Worm (Caenorhabditis elegans) whole organism, L1 larva: ENCODE data around the gene F21C10.6.

Source experiments
- F16B12.6 ChIP-seq: fragments of 150-350 bp; optimal IDR thresholded peaks from 2 replicates; lab custom pipeline; 2014; ENCODE audit warnings: missing biosample characterization, missing genetic modification characterization
- ama-1 ChIP-seq: fragments of 150-350 bp; optimal IDR thresholded peaks from 2 replicates; lab custom pipeline; 2014
- blmp-1 ChIP-seq: fragments of 150-350 bp; optimal IDR thresholded peaks from 2 replicates; lab custom pipeline; 2014; ENCODE audit warnings: missing biosample characterization, missing genetic modification characterization
- ceh-90 ChIP-seq: sonication (generic microtip); optimal IDR thresholded peaks from 2 replicates; lab custom pipeline; 2016; ENCODE audit warnings: missing genetic modification characterization, missing compliant biosample characterization
- efl-1 ChIP-seq, 4 experiments: fragments of 150-350 bp; optimal IDR thresholded peaks in 3 of 4; peaks in 1 of 4; 1 replicate in 1 of 4; 2 replicates in 3 of 4; lab custom pipeline; 2014; ENCODE audit warnings: missing biosample characterization in 2 of 4, missing genetic modification characterization in 2 of 4, missing genetic modification reagents in 2 of 4
- elt-2 ChIP-seq: sonication (generic microtip); optimal IDR thresholded peaks from 2 replicates; lab custom pipeline; 2016; ENCODE audit warnings: missing genetic modification characterization, mild to moderate bottlenecking, inconsistent platforms, missing compliant biosample characterization, missing genetic modification reagents
- elt-3 ChIP-seq, 6 experiments: fragments of 150-350 bp in 1 of 6; sonication (generic microtip); optimal IDR thresholded peaks; 2 replicates each; lab custom pipeline; 2017 to 2018; ENCODE audit warnings: missing biosample characterization in 6 of 6, missing genetic modification characterization in 6 of 6, inconsistent platforms in 1 of 6
- ets-5 ChIP-seq: fragments of 200-800 bp; sonication (Bioruptor generic); IDR thresholded peaks from 2 replicates; pipeline ENCODE4 v1.3.6; 2022; ENCODE audit warnings: missing genetic modification characterization, missing compliant biosample characterization
- fkh-4 ChIP-seq: sonication (generic microtip); optimal IDR thresholded peaks from 2 replicates; lab custom pipeline; 2016; ENCODE audit warnings: missing compliant biosample characterization, missing genetic modification characterization, borderline replicate concordance
- fos-1 ChIP-seq: fragments of 150-350 bp; optimal IDR thresholded peaks from 2 replicates; lab custom pipeline; 2014; ENCODE audit warnings: missing biosample characterization, missing genetic modification characterization
- grh-1 ChIP-seq: fragments of 200-800 bp; sonication (Bioruptor generic); IDR thresholded peaks from 2 replicates; pipeline ENCODE4 v1.3.6; 2022; ENCODE audit warnings: missing genetic modification reagents, missing genetic modification characterization, missing compliant biosample characterization
- lin-14 ChIP-seq: fragments of 200-800 bp; sonication (Bioruptor generic); optimal IDR thresholded peaks from 2 replicates; lab custom pipeline; 2018; ENCODE audit warnings: mild to moderate bottlenecking, missing genetic modification characterization, moderate library complexity, missing compliant biosample characterization
- lin-15B ChIP-seq: fragments of 150-350 bp; sonication (generic microtip); optimal IDR thresholded peaks from 3 replicates; lab custom pipeline; 2014; ENCODE audit warnings: missing biosample characterization, missing genetic modification characterization
- lir-3 ChIP-seq: sonication (generic microtip); optimal IDR thresholded peaks from 2 replicates; lab custom pipeline; 2016; ENCODE audit warnings: mild to moderate bottlenecking, missing genetic modification characterization, moderate library complexity, missing compliant biosample characterization; ENCODE audit not compliant: poor library complexity
- lsy-2 ChIP-seq, 2 experiments: fragments of 150-350 bp; optimal IDR thresholded peaks; 2 replicates each; lab custom pipeline; 2014; ENCODE audit warnings: missing biosample characterization in 2 of 2, missing genetic modification characterization in 2 of 2
- mab-9 ChIP-seq: fragments of 200-800 bp; sonication (Bioruptor generic); IDR thresholded peaks from 2 replicates; pipeline ENCODE4 v1.3.6; 2022; ENCODE audit warnings: missing genetic modification reagents, missing genetic modification characterization, missing compliant biosample characterization
- mdl-1 ChIP-seq, 2 experiments: fragments of 150-350 bp; optimal IDR thresholded peaks; 2 replicates each; lab custom pipeline; 2014 to 2017; ENCODE audit warnings: missing biosample characterization in 2 of 2, missing genetic modification characterization in 2 of 2, inconsistent platforms in 1 of 2
- mef-2 ChIP-seq: fragments of 150-350 bp; optimal IDR thresholded peaks from 2 replicates; lab custom pipeline; 2014; ENCODE audit warnings: missing biosample characterization, missing genetic modification characterization
- mep-1 ChIP-seq: fragments of 150-350 bp; optimal IDR thresholded peaks from 2 replicates; lab custom pipeline; 2014; ENCODE audit warnings: missing biosample characterization, missing genetic modification characterization
- nhr-19 ChIP-seq: fragments of 200-800 bp; sonication (Bioruptor generic); conservative IDR thresholded peaks from 2 replicates; pipeline ENCODE4 v1.3.6; 2022; ENCODE audit warnings: missing genetic modification characterization, missing compliant biosample characterization
- nhr-20 ChIP-seq: sonication (generic microtip); optimal IDR thresholded peaks from 2 replicates; lab custom pipeline; 2016; ENCODE audit warnings: mild to moderate bottlenecking, missing genetic modification characterization, missing compliant biosample characterization
- nhr-71 ChIP-seq: sonication (generic microtip); optimal IDR thresholded peaks from 2 replicates; lab custom pipeline; 2016; ENCODE audit warnings: mild to moderate bottlenecking, missing genetic modification characterization, moderate library complexity, missing compliant biosample characterization
- nhr-77 ChIP-seq: fragments of 150-350 bp; optimal IDR thresholded peaks from 2 replicates; lab custom pipeline; 2014; ENCODE audit warnings: missing biosample characterization, missing genetic modification characterization
- nhr-84 ChIP-seq: sonication (generic microtip); optimal IDR thresholded peaks from 2 replicates; lab custom pipeline; 2017; ENCODE audit warnings: missing biosample characterization, missing genetic modification characterization
- nhr-85 ChIP-seq: sonication (generic microtip); peaks from one replicate; lab custom pipeline; 2016; ENCODE audit warnings: missing genetic modification characterization, inconsistent platforms, missing compliant biosample characterization
- nhr-90 ChIP-seq: sonication (generic microtip); optimal IDR thresholded peaks from 2 replicates; lab custom pipeline; 2016; ENCODE audit warnings: mild to moderate bottlenecking, missing genetic modification characterization, missing compliant biosample characterization; ENCODE audit not compliant: poor library complexity
- pqm-1 ChIP-seq: sonication (generic microtip); optimal IDR thresholded peaks from 3 replicates; lab custom pipeline; 2017; ENCODE audit warnings: missing biosample characterization, missing genetic modification characterization
- snu-23 ChIP-seq: sonication (generic microtip); optimal IDR thresholded peaks from 2 replicates; lab custom pipeline; 2016; ENCODE audit warnings: missing genetic modification characterization, missing compliant biosample characterization
- sox-4 ChIP-seq: sonication (generic microtip); optimal IDR thresholded peaks from 2 replicates; lab custom pipeline; 2016; ENCODE audit warnings: missing genetic modification characterization, missing compliant biosample characterization
- swsn-7 ChIP-seq: sonication (generic microtip); optimal IDR thresholded peaks from 2 replicates; lab custom pipeline; 2016; ENCODE audit warnings: missing genetic modification characterization, missing compliant biosample characterization
- tbx-2 ChIP-seq: sonication (generic microtip); optimal IDR thresholded peaks from 2 replicates; lab custom pipeline; 2016; ENCODE audit warnings: missing genetic modification characterization, missing compliant biosample characterization
- tlp-1 ChIP-seq: fragments of 150-350 bp; optimal IDR thresholded peaks from 2 replicates; lab custom pipeline; 2014; ENCODE audit warnings: missing biosample characterization, missing genetic modification characterization
- unc-98 ChIP-seq: fragments of 200-800 bp; sonication (Bioruptor generic); IDR thresholded peaks from 2 replicates; pipeline ENCODE4 v1.3.6; 2022; ENCODE audit warnings: missing genetic modification characterization, missing compliant biosample characterization
- zip-4 ChIP-seq: fragments of 200-800 bp; sonication (Bioruptor generic); optimal IDR thresholded peaks from 2 replicates; lab custom pipeline; 2018; ENCODE audit warnings: mild to moderate bottlenecking, missing genetic modification characterization, moderate library complexity, missing compliant biosample characterization

The F21C10.6 gene

ce11 chrV:9141297-9141696 lies 17.0 kb downstream of the F21C10.6 start, which contains the start of gene pitr-3:
Gene pitr-3, minus strand, starts transcription at chrV:9141397.
- TF ChIP-seq nhr-84 (tag; lab: Kevin White, UChicago) (no peak), mef-2 (tag; lab: Kevin White, UChicago) (no peak), nhr-85 (tag; lab: Kevin White, UChicago) (no peak), nhr-77 (tag; lab: Kevin White, UChicago) (no peak), swsn-7 (tag; lab: Kevin White, UChicago) (no peak), mab-9 (GFP tag; lab: Robert Waterston, UW) (no peak), unc-98 (GFP tag; lab: Robert Waterston, UW) (no peak), nhr-90 (tag; lab: Kevin White, UChicago) (no peak), ceh-90 (tag; lab: Kevin White, UChicago) (no peak)

- TF ChIP-seq nhr-71 (tag; lab: Kevin White, UChicago) (peak; percentile 14), tbx-2 (no peak), pqm-1 (no peak), lsy-2 (tag; optimal IDR thresholded peaks at IDR 0.05; lab: Kevin White, UChicago) (no peak), elt-3 (tag; optimal IDR thresholded peaks at IDR 0.05; lab: Kevin White, UChicago) (peak in 2 of 6 experiments; percentile 15 to 53), lin-14 (GFP tag; lab: Kevin White, UChicago) (peak; percentile 19), nhr-85 (tag; lab: Kevin White, UChicago) (peak; percentile 27), mep-1 (tag; lab: Kevin White, UChicago) (no peak), grh-1 (GFP tag; lab: Robert Waterston, UW) (no peak), nhr-19 (no peak), blmp-1 (tag; lab: Kevin White, UChicago) (peak; percentile 60), efl-1 (optimal IDR thresholded peaks at IDR 0.05; lab: Kevin White, UChicago) (no peak), efl-1 (GFP tag; optimal IDR thresholded peaks at IDR 0.05 in 1 of 2; lab: Kevin White, UChicago) (peak in 1 of 2 experiments; percentile 73), tlp-1 (tag; lab: Kevin White, UChicago) (no peak), nhr-20 (peak; percentile 74)
Observed at ce11 chrV:9143896-9144295, 19.6 kb downstream of the F21C10.6 start.

- no peak for TF ChIP-seq efl-1 (optimal IDR thresholded peaks at IDR 0.05; lab: Kevin White, UChicago)
- peak in 1 of 2 experiments; percentile 70 for TF ChIP-seq efl-1 (GFP tag; optimal IDR thresholded peaks at IDR 0.05 in 1 of 2; lab: Kevin White, UChicago)
- peak; percentile 23 for TF ChIP-seq nhr-85 (tag; lab: Kevin White, UChicago)
- no peak for TF ChIP-seq tlp-1 (tag; lab: Kevin White, UChicago)
- no peak for TF ChIP-seq lin-15B (tag; lab: Kevin White, UChicago)
- peak; percentile 90 for TF ChIP-seq elt-2 (tag; lab: Kevin White, UChicago)
Observed at ce11 chrV:9146196-9146595, 21.9 kb downstream of the F21C10.6 start.

- TF ChIP-seq nhr-90 (tag; lab: Kevin White, UChicago) (peak; percentile 29), nhr-85 (tag; lab: Kevin White, UChicago) (peak; percentile 98), blmp-1 (tag; lab: Kevin White, UChicago) (peak; percentile 85), fos-1 (tag; lab: Kevin White, UChicago) (no peak), nhr-20 (peak; percentile 70), elt-2 (tag; lab: Kevin White, UChicago) (peak; percentile 21), nhr-19 (peak; percentile 17; the same call in 1 of the 2 replicates), ama-1 (lab: Kevin White, UChicago) (no peak), lin-15B (tag; lab: Kevin White, UChicago) (no peak), elt-3 (tag; optimal IDR thresholded peaks at IDR 0.05; lab: Kevin White, UChicago) (peak in 2 of 6 experiments; percentile 5 to 13), fkh-4 (tag; lab: Kevin White, UChicago) (no peak), nhr-71 (tag; lab: Kevin White, UChicago) (peak; percentile 63), mep-1 (tag; lab: Kevin White, UChicago) (peak; percentile 27), snu-23 (GFP tag; lab: Kevin White, UChicago) (peak; percentile 35), tbx-2 (peak; percentile 17), lin-14 (GFP tag; lab: Kevin White, UChicago) (peak; percentile 83), ets-5 (no peak), grh-1 (GFP tag; lab: Robert Waterston, UW) (0 out of 2 replicates have a peak, but pooled peaks have one; percentile 40), F16B12.6 (tag; lab: Kevin White, UChicago) (no peak), mab-9 (GFP tag; lab: Robert Waterston, UW) (no peak), lir-3 (tag; lab: Kevin White, UChicago) (no peak), sox-4 (tag; lab: Kevin White, UChicago) (no peak), mdl-1 (tag; optimal IDR thresholded peaks at IDR 0.05; lab: Kevin White, UChicago) (peak in 1 of 2 experiments; percentile 4), zip-4 (GFP tag; lab: Kevin White, UChicago) (no peak)
Observed at ce11 chrV:9146849-9147557, 22.7 kb downstream of the F21C10.6 start, which contains the start of gene spl-2. Gene spl-2, minus strand, starts transcription at chrV:9146899.
